Fruit fly (Drosophila melanogaster) Kc167 (cell line): ENCODE results near the gene Taf8.

ENCODE experiments used
- Myc ChIP-seq: fragments of >200 bp; optimal IDR thresholded peaks from 2 replicates; lab custom pipeline; 2017; ENCODE audit warnings: missing external identifiers
- Sin3A ChIP-seq: fragments of >200 bp; optimal IDR thresholded peaks from 2 replicates; lab custom pipeline; 2018; ENCODE audit warnings: missing external identifiers
- h ChIP-seq: fragments of >200 bp; optimal IDR thresholded peaks from 3 replicates; lab custom pipeline; 2018; ENCODE audit warnings: missing external identifiers
- insv ChIP-seq: fragments of >200 bp; optimal IDR thresholded peaks from 3 replicates; lab custom pipeline; 2018; ENCODE audit warnings: missing external identifiers
- psq ChIP-seq: fragments of >200 bp; optimal IDR thresholded peaks from 2 replicates; lab custom pipeline; 2017; ENCODE audit warnings: missing external identifiers
- ttk ChIP-seq: sonication (Bioruptor generic); optimal IDR thresholded peaks from 2 replicates; lab custom pipeline; 2017; ENCODE audit warnings: missing external identifiers

Gene Taf8

DNA sequence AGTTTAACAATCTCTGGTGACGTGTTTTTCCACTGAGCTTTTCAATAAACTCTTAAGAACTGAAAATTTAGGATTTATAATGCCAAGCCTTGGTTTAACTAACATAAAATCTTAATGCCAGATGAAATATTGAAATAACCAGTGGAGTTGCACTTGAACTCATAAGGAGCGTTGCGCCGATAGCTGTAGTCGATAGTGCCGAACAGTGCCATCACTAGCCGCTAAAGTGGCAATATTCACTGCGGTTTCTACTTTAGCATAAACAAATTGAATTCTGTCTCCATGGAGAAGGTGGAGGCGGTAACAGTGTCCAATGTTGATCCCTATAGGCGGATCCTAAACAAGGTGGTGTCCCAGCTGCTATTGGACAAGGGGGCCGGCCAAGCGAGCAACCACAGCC is at the start of gene Taf8:
Gene Taf8, plus strand, starts transcription at position 193 of the 400 bp plus-strand sequence.
- TF ChIP-seq ttk (lab: Kevin White, UChicago): no peak
- TF ChIP-seq h (lab: Kevin White, UChicago): no peak
- TF ChIP-seq insv (lab: Kevin White, UChicago): no peak
- no peak for TF ChIP-seq Sin3A (lab: Kevin White, UChicago)
- no peak for TF ChIP-seq psq (lab: Kevin White, UChicago)
- no peak for TF ChIP-seq Myc (lab: Kevin White, UChicago)

DNA sequence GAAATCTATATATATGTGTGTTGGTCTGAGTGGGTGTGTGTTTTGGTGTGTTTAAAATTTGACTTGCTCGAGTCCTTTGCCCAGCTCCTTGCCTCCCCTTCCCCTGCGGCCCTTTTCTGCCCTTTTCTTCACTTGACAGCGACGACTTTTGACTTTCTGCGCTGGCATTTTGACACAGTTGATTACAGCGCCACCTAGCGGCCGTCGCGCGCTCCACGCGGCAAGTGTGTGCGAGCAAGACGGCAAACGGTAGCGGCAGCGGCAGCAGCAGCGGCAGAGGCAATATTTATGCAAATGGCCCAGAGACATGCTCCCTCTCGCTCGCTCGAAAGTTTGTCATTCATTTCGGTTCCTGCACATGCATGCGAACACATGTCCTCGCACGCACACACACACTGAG is 49.6 kb upstream of the Taf8 start:
- TF ChIP-seq insv (lab: Kevin White, UChicago) (no peak), psq (lab: Kevin White, UChicago) (no peak), h (lab: Kevin White, UChicago) (no peak), ttk (lab: Kevin White, UChicago) (no peak), Sin3A (lab: Kevin White, UChicago) (no peak), Myc (lab: Kevin White, UChicago) (no peak)

DNA sequence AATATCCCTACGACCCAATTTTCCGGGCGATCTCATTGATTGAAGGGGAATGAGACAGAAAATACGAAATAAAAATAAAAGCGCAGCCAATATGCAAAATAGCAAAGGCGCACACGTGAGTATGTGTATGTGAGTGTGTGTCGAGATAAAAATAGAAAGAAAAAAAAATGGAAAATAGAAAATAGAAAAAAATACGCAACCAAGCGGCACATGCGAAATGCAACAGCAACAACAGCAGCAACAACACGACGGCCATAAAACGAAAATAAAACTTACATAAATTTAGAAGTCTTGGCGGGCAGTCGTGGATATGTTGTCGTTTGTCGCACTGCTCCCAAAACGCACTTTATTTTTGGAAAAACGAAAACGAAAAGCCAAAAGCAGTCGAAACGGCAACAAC is 44.6 kb upstream of the Taf8 start:
- TF ChIP-seq ttk (lab: Kevin White, UChicago) (no peak), insv (lab: Kevin White, UChicago) (no peak), Myc (lab: Kevin White, UChicago) (no peak), h (lab: Kevin White, UChicago) (no peak), Sin3A (lab: Kevin White, UChicago) (no peak), psq (lab: Kevin White, UChicago) (no peak)

DNA sequence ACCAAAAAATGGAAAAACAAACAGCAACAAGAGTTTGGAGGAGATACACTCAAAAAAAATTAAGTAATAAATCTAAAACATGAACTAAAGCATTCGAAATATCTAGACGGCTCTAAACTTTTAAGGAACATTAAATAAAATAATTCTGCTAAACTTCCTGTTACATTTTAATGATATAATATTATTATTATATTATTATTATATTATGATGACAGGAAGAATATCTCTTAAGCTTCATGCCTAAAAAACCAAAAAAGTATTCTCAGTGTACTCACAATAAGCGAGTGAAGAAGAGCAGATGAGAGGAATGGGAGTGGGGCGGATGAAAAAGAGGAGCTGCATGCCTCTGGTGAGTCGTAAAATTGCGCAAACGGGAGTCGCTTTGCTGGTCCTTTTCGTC is 43.7 kb upstream of the Taf8 start:
- TF ChIP-seq h (lab: Kevin White, UChicago) (no peak), ttk (lab: Kevin White, UChicago) (no peak), Myc (lab: Kevin White, UChicago) (no peak), psq (lab: Kevin White, UChicago) (no peak), Sin3A (lab: Kevin White, UChicago) (no peak), insv (lab: Kevin White, UChicago) (no peak)

DNA sequence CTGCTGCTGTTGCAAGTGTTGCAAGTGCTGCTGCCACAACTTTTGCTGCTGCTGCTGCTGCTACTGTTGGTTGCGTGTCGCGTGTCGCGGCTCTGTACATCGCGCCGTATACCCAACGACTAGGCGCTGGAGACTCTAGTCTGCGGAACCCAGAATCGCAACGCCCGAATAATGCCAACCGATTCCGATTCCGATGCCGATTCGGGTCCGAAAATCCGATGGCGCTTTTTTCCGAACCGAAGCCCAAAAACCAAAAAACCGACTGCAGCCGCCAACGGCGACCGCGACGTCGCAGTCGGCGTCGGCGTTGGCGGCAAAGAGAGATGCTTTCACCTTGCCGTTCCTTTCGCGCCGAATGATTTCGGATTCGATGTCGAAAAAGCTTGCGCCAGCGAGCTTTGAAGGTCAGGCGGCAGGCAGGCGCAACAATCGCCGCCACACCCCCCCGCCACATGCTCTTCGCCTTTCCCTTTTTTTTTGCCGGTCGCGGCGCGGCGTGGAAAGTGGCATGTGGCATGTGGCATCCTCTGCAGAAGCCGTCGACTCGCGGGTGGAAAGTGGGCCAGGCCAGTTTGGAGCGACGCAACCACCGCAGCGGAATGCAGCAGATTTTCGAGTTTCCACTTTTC is 38.5 kb upstream of the Taf8 start, which contains the start of gene Sh:
Gene Sh, minus strand, starts transcription at position 104 of the 629 bp plus-strand sequence.
- TF ChIP-seq psq (lab: Kevin White, UChicago) (no peak), Myc (lab: Kevin White, UChicago) (no peak), h (lab: Kevin White, UChicago) (no peak), ttk (lab: Kevin White, UChicago) (no peak), insv (lab: Kevin White, UChicago) (no peak), Sin3A (lab: Kevin White, UChicago) (no peak)

DNA sequence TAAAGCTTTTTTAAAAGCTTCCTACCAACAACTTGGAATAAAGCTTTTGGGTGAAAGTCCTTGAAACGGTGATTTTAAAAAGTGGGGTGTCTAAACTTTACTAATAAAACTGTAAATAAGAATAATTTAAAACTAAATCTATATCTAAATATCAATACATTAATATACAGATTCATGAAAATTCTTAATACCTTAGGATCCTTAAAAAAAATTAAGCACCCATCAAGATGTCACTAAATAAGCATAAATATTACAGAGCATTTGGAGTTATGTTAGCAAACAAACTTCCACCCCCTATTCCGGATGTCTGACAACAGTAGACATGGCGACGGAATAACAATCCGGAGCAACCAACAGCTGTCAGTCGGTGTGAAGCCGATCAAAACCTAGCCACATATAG is 37.6 kb upstream of the Taf8 start, which contains the start of gene Dhc16F:
Gene Dhc16F, plus strand, starts transcription at position 301 of the 400 bp plus-strand sequence.
- TF ChIP-seq Sin3A (lab: Kevin White, UChicago) (no peak), h (lab: Kevin White, UChicago) (no peak), ttk (lab: Kevin White, UChicago) (no peak), insv (lab: Kevin White, UChicago) (no peak), Myc (lab: Kevin White, UChicago) (no peak)

DNA sequence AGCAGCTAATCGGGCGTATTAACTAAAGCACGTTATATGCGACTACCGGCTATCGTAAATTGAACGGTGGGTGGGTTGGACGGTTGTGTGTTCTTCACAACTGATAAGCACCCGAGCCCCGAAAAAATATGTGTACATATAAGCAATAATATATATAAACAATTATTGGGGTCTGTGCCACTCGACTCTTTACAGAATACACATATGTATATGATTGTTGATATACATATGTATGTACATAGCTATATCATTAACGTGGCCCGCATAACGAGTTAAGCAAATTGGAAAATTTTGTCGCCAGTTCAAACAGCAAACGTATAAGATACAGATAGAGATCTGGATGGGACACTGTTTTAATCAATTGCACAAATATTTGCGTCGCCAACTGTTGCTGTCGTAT is 19.1 kb upstream of the Taf8 start:
- TF ChIP-seq h (lab: Kevin White, UChicago): no peak
- TF ChIP-seq Myc (lab: Kevin White, UChicago): no peak
- TF ChIP-seq psq (lab: Kevin White, UChicago): no peak
- TF ChIP-seq Sin3A (lab: Kevin White, UChicago): no peak
- no peak for TF ChIP-seq ttk (lab: Kevin White, UChicago)
- TF ChIP-seq insv (lab: Kevin White, UChicago): no peak

DNA sequence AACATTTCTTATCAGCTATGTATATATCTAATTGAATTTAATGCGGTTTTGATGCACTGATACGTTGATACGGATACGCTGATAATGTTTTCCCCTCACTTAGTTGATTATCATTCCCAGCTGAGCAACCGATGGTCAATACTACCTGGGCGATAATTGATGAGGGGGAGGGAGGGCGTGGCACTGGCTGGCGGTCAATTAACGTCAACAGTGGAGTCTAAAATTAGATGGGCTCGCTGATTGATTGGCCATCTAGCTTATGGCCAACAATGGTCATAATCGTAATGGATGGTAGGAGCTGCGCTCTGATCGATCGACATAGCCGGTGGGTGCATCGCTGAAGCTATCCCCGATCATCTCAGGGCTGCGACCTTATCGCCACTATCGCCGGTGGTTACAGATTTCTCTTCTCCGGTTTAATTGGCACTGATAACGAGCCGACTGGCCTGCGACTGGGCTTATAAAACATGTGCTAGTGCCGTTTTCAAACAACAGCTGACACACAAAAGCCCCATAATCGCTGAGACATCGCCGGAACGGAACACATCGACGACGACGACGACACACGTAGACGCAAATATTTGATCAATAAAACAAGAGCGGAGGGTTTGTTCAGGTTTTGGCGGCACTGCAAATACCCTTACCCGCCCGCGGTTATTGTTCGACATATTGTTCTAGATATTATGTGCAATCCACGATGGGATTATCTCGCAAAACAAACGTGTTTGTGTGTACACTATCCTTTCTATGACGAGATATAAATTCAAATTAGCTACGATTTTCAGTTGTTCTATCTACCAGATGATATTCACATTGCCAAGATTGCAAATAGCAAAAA is 18.0 kb upstream of the Taf8 start:
- TF ChIP-seq Myc (lab: Kevin White, UChicago) (no peak), insv (lab: Kevin White, UChicago) (no peak), ttk (lab: Kevin White, UChicago) (no peak), Sin3A (lab: Kevin White, UChicago) (no peak), h (lab: Kevin White, UChicago) (no peak), psq (lab: Kevin White, UChicago) (no peak)

DNA sequence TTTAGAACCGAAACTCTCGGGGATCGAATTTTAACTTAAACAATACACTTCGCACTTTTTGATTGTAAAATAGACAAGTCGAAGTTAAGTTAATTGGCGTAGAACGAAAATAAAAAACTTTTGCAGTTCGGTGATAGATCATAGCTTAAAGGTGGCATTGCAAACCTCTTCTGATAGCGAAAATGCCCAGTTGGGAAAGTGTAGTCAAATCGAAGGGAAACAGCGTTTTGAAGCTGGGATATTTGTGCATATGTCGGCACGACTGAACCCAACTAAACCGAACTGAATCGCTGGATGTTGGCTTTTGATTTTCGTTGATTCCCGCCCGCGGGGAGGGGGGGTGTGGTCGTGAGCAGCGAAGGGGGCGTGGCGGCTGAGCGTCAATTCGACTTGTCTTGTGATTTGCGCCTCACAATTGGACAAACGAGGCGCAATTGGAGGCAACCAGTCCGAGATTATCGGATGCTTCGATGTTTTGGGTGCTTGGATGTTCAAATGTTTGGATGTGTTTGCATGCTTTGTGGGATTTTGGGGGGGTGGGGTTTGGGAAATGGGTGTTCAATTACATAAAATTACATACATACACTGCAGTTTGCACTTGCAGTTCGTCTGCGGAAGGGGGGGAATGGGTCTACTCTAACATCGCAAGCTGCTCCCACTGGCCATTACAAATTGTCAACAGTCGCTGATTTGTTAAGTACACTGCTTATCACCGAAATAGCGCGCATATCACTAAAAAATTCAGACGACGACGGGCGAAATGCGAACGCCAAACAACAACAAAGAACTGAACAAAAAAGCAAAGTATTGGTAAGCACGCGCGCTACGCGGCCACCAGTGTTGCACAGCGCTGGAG is 16.9 kb upstream of the Taf8 start:
- no peak for TF ChIP-seq ttk (lab: Kevin White, UChicago)
- no peak for TF ChIP-seq Myc (lab: Kevin White, UChicago)
- TF ChIP-seq psq (lab: Kevin White, UChicago): no peak
- no peak for TF ChIP-seq h (lab: Kevin White, UChicago)
- no peak for TF ChIP-seq Sin3A (lab: Kevin White, UChicago)
- no peak for TF ChIP-seq insv (lab: Kevin White, UChicago)

DNA sequence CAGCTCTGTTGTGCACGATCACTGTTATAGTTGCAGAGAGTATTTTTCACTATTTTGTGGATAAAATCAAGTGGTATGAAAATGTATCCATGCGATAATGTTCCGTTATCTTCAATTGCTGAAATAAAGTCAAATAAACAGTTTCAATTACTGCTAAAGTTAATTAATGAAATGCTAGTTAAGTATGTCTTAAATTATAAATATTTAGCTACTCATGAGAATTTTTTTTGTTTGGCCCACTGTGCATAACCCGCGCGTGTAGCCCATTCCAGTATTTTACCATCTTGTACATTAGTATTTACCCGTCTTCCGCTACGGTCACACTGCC is 16.3 kb upstream of the Taf8 start, which contains the start of gene Ada3:
Gene Ada3, plus strand, starts transcription at position 292 of the 328 bp plus-strand sequence.
- TF ChIP-seq h (lab: Kevin White, UChicago) (no peak), Sin3A (lab: Kevin White, UChicago) (no peak), Myc (lab: Kevin White, UChicago) (no peak), insv (lab: Kevin White, UChicago) (no peak), psq (lab: Kevin White, UChicago) (no peak), ttk (lab: Kevin White, UChicago) (no peak)
